Worm (Caenorhabditis elegans) whole organism, L3 larva: ENCODE data around the gene drap-1.

Experiments
- R02D3.7 ChIP-seq: fragments of 150-350 bp; optimal IDR thresholded peaks from 2 replicates; lab custom pipeline; 2014; ENCODE audit warnings: missing biosample characterization, missing genetic modification characterization
- ZK546.5 ChIP-seq: sonication (generic microtip); optimal IDR thresholded peaks from 2 replicates; lab custom pipeline; 2017; ENCODE audit warnings: missing biosample characterization, missing genetic modification characterization
- egl-27 ChIP-seq: sonication (generic microtip); optimal IDR thresholded peaks from 4 replicates; lab custom pipeline; 2017; ENCODE audit warnings: missing biosample characterization, missing genetic modification reagents, missing genetic modification characterization
- egl-5 ChIP-seq: fragments of 150-350 bp; optimal IDR thresholded peaks from 2 replicates; lab custom pipeline; 2017; ENCODE audit warnings: missing biosample characterization, missing genetic modification reagents, missing genetic modification characterization, inconsistent platforms
- elt-1 ChIP-seq: fragments of 150-350 bp; optimal IDR thresholded peaks from 2 replicates; lab custom pipeline; 2014; ENCODE audit warnings: missing biosample characterization, missing genetic modification characterization
- elt-2 ChIP-seq: sonication (generic microtip); optimal IDR thresholded peaks from 2 replicates; lab custom pipeline; 2016; ENCODE audit warnings: missing genetic modification reagents, mild to moderate bottlenecking, missing genetic modification characterization, missing compliant biosample characterization
- elt-3 ChIP-seq, 3 experiments: fragments of 150-350 bp in 1 of 3; sonication (generic microtip) in 2 of 3; optimal IDR thresholded peaks; 2 replicates in 2 of 3; 4 replicates in 1 of 3; lab custom pipeline; 2014 to 2017; ENCODE audit warnings: missing biosample characterization in 3 of 3, missing genetic modification characterization in 3 of 3
- eor-1 ChIP-seq, 2 experiments: fragments of 150-350 bp; optimal IDR thresholded peaks; 2 replicates each; lab custom pipeline; 2014 to 2018; ENCODE audit warnings: missing biosample characterization in 2 of 2, missing genetic modification characterization in 2 of 2
- fos-1 ChIP-seq: fragments of 150-350 bp; optimal IDR thresholded peaks from 2 replicates; lab custom pipeline; 2014; ENCODE audit warnings: missing biosample characterization, missing genetic modification characterization
- jun-1 ChIP-seq: fragments of 150-350 bp; optimal IDR thresholded peaks from 2 replicates; lab custom pipeline; 2014; ENCODE audit warnings: missing biosample characterization, missing genetic modification reagents, missing genetic modification characterization
- lin-39 ChIP-seq: fragments of 150-350 bp; optimal IDR thresholded peaks from 2 replicates; lab custom pipeline; 2018; ENCODE audit warnings: missing biosample characterization, missing genetic modification reagents, missing genetic modification characterization
- mdl-1 ChIP-seq: fragments of 150-350 bp; optimal IDR thresholded peaks from 2 replicates; lab custom pipeline; 2014; ENCODE audit warnings: missing biosample characterization, missing genetic modification characterization
- nfya-1 ChIP-seq: sonication (generic microtip); optimal IDR thresholded peaks from 2 replicates; lab custom pipeline; 2017; ENCODE audit warnings: missing genetic modification characterization, mild to moderate bottlenecking, missing compliant biosample characterization, antibody characterized with exemption, moderate library complexity; ENCODE audit not compliant: insufficient read depth
- nhr-11 ChIP-seq: fragments of 150-350 bp; optimal IDR thresholded peaks from 2 replicates; lab custom pipeline; 2014; ENCODE audit warnings: missing biosample characterization, missing genetic modification characterization
- nhr-12 ChIP-seq: fragments of 150-350 bp; optimal IDR thresholded peaks from 2 replicates; lab custom pipeline; 2014; ENCODE audit warnings: missing biosample characterization, missing genetic modification characterization
- nhr-23 ChIP-seq: fragments of 150-350 bp; optimal IDR thresholded peaks from 2 replicates; lab custom pipeline; 2014; ENCODE audit warnings: missing biosample characterization, missing genetic modification reagents, missing genetic modification characterization
- nhr-28 ChIP-seq: fragments of 150-350 bp; optimal IDR thresholded peaks from 2 replicates; lab custom pipeline; 2014; ENCODE audit warnings: missing biosample characterization, missing genetic modification characterization
- nhr-43 ChIP-seq: sonication (generic microtip); optimal IDR thresholded peaks from 2 replicates; lab custom pipeline; 2016; ENCODE audit warnings: mild to moderate bottlenecking, missing genetic modification characterization, missing compliant biosample characterization; ENCODE audit not compliant: poor library complexity, severe bottlenecking
- nhr-67 ChIP-seq: fragments of 150-350 bp; optimal IDR thresholded peaks from 2 replicates; lab custom pipeline; 2014; ENCODE audit warnings: missing biosample characterization, missing genetic modification characterization
- pha-4 ChIP-seq: fragments of 150-350 bp; optimal IDR thresholded peaks from 2 replicates; lab custom pipeline; 2014; ENCODE audit warnings: missing biosample characterization, missing genetic modification reagents, missing genetic modification characterization
- sea-2 ChIP-seq: fragments of 150-350 bp; sonication (generic microtip); optimal IDR thresholded peaks from 4 replicates; lab custom pipeline; 2014; ENCODE audit warnings: missing biosample characterization, missing genetic modification reagents, missing genetic modification characterization
- skn-1 ChIP-seq: fragments of 150-350 bp; optimal IDR thresholded peaks from 2 replicates; lab custom pipeline; 2014; ENCODE audit warnings: missing biosample characterization, missing genetic modification characterization
- unc-62 ChIP-seq: fragments of 150-350 bp; sonication (generic microtip); optimal IDR thresholded peaks from 4 replicates; lab custom pipeline; 2014; ENCODE audit warnings: missing biosample characterization, missing genetic modification reagents, missing genetic modification characterization
- ztf-11 ChIP-seq: fragments of 150-350 bp; optimal IDR thresholded peaks from 2 replicates; lab custom pipeline; 2014; ENCODE audit warnings: missing biosample characterization, missing genetic modification characterization

drap-1 gene

DNA sequence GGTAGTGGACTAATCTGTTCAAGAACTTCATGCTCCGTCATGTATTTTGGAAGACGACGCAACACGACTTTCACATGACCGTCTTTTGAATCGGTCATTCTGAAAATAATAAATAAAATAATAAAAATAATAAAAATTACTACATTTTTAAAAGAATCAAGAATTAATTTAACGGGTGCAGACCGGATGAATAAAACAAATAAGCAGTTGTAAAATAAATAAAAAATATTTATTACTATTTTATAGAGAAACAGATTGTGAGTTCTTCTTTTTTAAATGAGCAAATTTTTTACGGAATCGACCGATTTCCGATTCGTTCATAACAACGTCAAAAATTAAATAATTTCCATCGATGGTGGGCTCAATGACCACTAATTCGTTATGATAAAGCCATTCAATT, 47.7 kb downstream of the drap-1 start, which contains the start of gene smg-4:
Gene smg-4 (minus strand): TSS at position 101 of the 400 bp plus-strand sequence.
- TF ChIP-seq eor-1 (tag; optimal IDR thresholded peaks at IDR 0.05; lab: Kevin White, UChicago): no peak
- TF ChIP-seq ZK546.5 (tag; lab: Kevin White, UChicago): no peak
- no peak for TF ChIP-seq lin-39 (tag; lab: Kevin White, UChicago)
- TF ChIP-seq sea-2 (GFP tag; lab: Kevin White, UChicago): no peak

- TF ChIP-seq egl-5 (tag; lab: Kevin White, UChicago) (no peak), eor-1 (tag; optimal IDR thresholded peaks at IDR 0.05; lab: Kevin White, UChicago) (no peak), egl-27 (no peak), elt-1 (tag; lab: Kevin White, UChicago) (no peak), nhr-12 (tag; lab: Kevin White, UChicago) (no peak), nfya-1 (tag; lab: Kevin White, UChicago) (no peak), jun-1 (tag; lab: Kevin White, UChicago) (no peak), pha-4 (tag; lab: Kevin White, UChicago) (no peak), nhr-11 (no peak), lin-39 (tag; lab: Kevin White, UChicago) (no peak), elt-2 (tag; lab: Kevin White, UChicago) (no peak), nhr-23 (tag; lab: Kevin White, UChicago) (no peak), elt-3 (tag; optimal IDR thresholded peaks at IDR 0.05; lab: Kevin White, UChicago) (no peak), skn-1 (tag; lab: Kevin White, UChicago) (no peak), ZK546.5 (tag; lab: Kevin White, UChicago) (no peak), mdl-1 (tag; lab: Kevin White, UChicago) (no peak), nhr-28 (tag; lab: Kevin White, UChicago) (no peak)
These were observed 49.5 kb downstream of the drap-1 start, which contains the start of gene F46B6.4 for ce11 chrV:9779418-9779817. Gene F46B6.4 (minus strand): TSS chrV:9779518.

- TF ChIP-seq sea-2 (GFP tag; lab: Kevin White, UChicago): no peak
- TF ChIP-seq unc-62 (GFP tag; lab: Kevin White, UChicago): no peak
- TF ChIP-seq jun-1 (tag; lab: Kevin White, UChicago): no peak
- TF ChIP-seq mdl-1 (tag; lab: Kevin White, UChicago): no peak
- TF ChIP-seq fos-1 (tag; lab: Kevin White, UChicago): no peak
- TF ChIP-seq R02D3.7 (tag; lab: Kevin White, UChicago): no peak
- TF ChIP-seq nhr-11: no peak
These were observed 52.1 kb downstream of the drap-1 start for ce11 chrV:9782045-9782444.

DNA sequence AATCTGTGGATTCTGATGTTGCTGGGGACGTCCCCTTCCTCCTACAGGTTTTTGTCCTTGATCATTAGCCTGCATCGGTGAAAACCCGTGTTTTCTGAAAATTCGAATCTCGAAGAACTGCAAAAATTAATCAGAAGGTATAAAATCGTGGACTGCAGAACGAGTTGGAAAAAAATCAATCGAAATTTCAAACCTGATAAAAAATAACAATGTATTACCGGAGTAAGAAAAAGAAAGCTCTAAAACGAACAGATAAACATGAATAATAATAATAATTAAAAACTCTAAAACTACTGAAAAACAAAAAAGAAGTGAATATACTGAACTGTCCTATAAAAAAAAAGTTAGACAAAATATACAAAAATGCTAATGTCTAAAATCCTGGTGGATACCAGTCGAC, 53.1 kb downstream of the drap-1 start, which contains the start of gene F46B6.5:
Gene F46B6.5 (minus strand): TSS at position 101 of the 400 bp plus-strand sequence.
- no peak for TF ChIP-seq nhr-67 (tag; lab: Kevin White, UChicago)
- TF ChIP-seq ZK546.5 (tag; lab: Kevin White, UChicago): no peak
- TF ChIP-seq nhr-43 (tag; lab: Kevin White, UChicago): no peak
- no peak for TF ChIP-seq ztf-11 (tag; lab: Kevin White, UChicago)
